Fruit fly (Drosophila melanogaster): ENCODE results near the gene Trc8.
A peak's percentile ranks its signal among the peaks of the same experiment; 100 is the strongest.

The Trc8 gene

DNA sequence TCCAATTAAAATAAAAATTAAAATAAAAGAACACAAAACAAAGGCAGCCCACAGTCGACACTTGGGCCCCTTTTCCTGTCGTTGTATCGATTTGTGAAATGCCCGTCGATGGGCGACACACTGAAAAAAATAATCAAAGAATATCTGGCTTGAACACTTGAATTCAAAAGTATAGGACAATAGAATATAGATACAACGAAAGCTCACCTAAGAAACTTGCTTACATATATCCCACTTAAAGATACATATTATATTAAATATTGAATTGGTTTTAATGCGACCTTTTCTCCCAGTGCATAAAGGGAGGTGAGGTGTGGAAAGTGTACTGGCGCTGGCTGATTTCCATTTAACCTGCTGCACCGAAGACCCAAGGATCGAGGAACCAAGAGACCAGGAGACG lies 18.6 kb upstream of the Trc8 start (continued):
- TF ChIP-seq CG17912 (GFP tag; optimal IDR thresholded peaks at IDR 0.05) (no peak), CG7357 (GFP tag; IDR thresholded peaks at IDR 0.05) (peak; percentile 41; the same call in 1 of the 3 replicates), Spps (tag; optimal IDR thresholded peaks at IDR 0.05) (peak; percentile 74), CG34376 (GFP tag; optimal IDR thresholded peaks at IDR 0.05) (no peak), CG4404 (GFP tag; IDR thresholded peaks at IDR 0.05) (peak; percentile 54), CG10979 (tag; optimal IDR thresholded peaks at IDR 0.05) (peak; percentile 84), CG2202 (tag; optimal IDR thresholded peaks at IDR 0.05) (peak; percentile 56), Max (GFP tag; optimal IDR thresholded peaks at IDR 0.05) (peak; percentile 7), D (optimal IDR thresholded peaks at IDR 0.05) (no peak), D (GFP tag; optimal IDR thresholded peaks at IDR 0.05) (peak; percentile 65), fd96Cb (tag; optimal IDR thresholded peaks at IDR 0.05) (peak; percentile 76), ems (GFP tag; optimal IDR thresholded peaks at IDR 0.05) (peak; percentile 28), az2 (GFP tag; optimal IDR thresholded peaks at IDR 0.05) (peak; percentile 48), CG7839 (tag; optimal IDR thresholded peaks at IDR 0.05) (peak; percentile 58), zfh1 (GFP tag; IDR thresholded peaks at IDR 0.05) (peak; percentile 75), gem (tag; optimal IDR thresholded peaks at IDR 0.05) (peak; percentile 74), Elba2 (GFP tag; optimal IDR thresholded peaks at IDR 0.05) (peak; percentile 11), dpn (GFP tag; optimal IDR thresholded peaks at IDR 0.05) (peak in 1 of 2 experiments; percentile 26), CG33557 (GFP tag; optimal IDR thresholded peaks at IDR 0.05) (peak; percentile 53), CG10959 (GFP tag; IDR thresholded peaks at IDR 0.05) (peak; percentile 67), ATbp (GFP tag; optimal IDR thresholded peaks at IDR 0.05) (peak; percentile 4), Drgx (GFP tag; IDR thresholded peaks at IDR 0.05) (0 out of 2 replicates have a peak, but pooled peaks have one; percentile 15), Jarid2 (GFP tag; optimal IDR thresholded peaks at IDR 0.05) (no peak), D19A (tag; optimal IDR thresholded peaks at IDR 0.05) (peak; percentile 66), Ptx1 (GFP tag; IDR thresholded peaks at IDR 0.05) (peak; percentile 50; the same call in 1 of the 2 replicates), tx (GFP tag; optimal IDR thresholded peaks at IDR 0.05) (no peak), Sox100B (GFP tag; optimal IDR thresholded peaks at IDR 0.05) (peak; percentile 33), chm (GFP tag; IDR thresholded peaks at IDR 0.05) (peak; percentile 64; the same call in 1 of the 2 replicates), CG5180 (GFP tag; optimal IDR thresholded peaks at IDR 0.05) (no peak), CG4424 (GFP tag; optimal IDR thresholded peaks at IDR 0.05) (peak; percentile 64), CG14710 (tag; optimal IDR thresholded peaks at IDR 0.05) (peak; percentile 76), CG7271 (tag; optimal IDR thresholded peaks at IDR 0.05) (peak; percentile 54), sisA (GFP tag; IDR thresholded peaks at IDR 0.05) (peak; percentile 60), CG16863 (GFP tag; optimal IDR thresholded peaks at IDR 0.05) (no peak), CG31441 (GFP tag; IDR thresholded peaks at IDR 0.05) (peak; percentile 53), NC2β (GFP tag; optimal IDR thresholded peaks at IDR 0.05) (no peak), cato (GFP tag; optimal IDR thresholded peaks at IDR 0.05; ENCODE audit: borderline replicate concordance) (no peak), ara (GFP tag; IDR thresholded peaks at IDR 0.05) (peak; percentile 78), CG16813 (GFP tag; IDR thresholded peaks at IDR 0.05; ENCODE audit: partially characterized antibody) (no peak)

DNA sequence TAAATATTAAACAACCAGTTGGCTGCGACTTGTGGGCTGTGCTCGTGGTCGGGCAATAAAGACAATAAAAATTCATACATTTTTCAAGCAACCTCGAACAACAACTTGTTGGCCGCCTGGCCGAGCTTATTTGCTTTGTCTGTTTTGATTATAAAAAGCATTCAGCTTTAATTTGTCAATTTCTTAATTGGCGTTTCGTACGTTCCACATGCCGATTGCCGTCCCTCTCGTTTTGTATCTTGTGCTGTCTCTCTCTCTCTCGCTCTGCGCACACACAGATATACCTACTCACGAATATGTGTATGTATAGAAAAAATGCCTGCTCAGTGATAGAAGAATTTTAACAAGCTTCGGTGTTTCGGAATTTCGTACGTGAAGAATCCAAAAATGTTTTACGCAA lies 16.6 kb upstream of the Trc8 start:
- TF ChIP-seq Hr78 (GFP tag; optimal IDR thresholded peaks at IDR 0.05) (no peak), emc (GFP tag; optimal IDR thresholded peaks at IDR 0.05) (no peak), CG4282 (GFP tag; optimal IDR thresholded peaks at IDR 0.05) (no peak), CG9437 (GFP tag; optimal IDR thresholded peaks at IDR 0.05) (no peak), chinmo (GFP tag; IDR thresholded peaks at IDR 0.05; ENCODE audit: partially characterized antibody) (peak; percentile 81; the same call in 1 of the 4 replicates), CG9817 (tag; optimal IDR thresholded peaks at IDR 0.05) (no peak), fd3F (GFP tag; optimal IDR thresholded peaks at IDR 0.05) (no peak), Dfd (GFP tag; optimal IDR thresholded peaks at IDR 0.05) (no peak), ATbp (GFP tag; optimal IDR thresholded peaks at IDR 0.05) (no peak), zfh2 (GFP tag; optimal IDR thresholded peaks at IDR 0.05) (no peak), Hr39 (optimal IDR thresholded peaks at IDR 0.05) (no peak), schlank (tag; optimal IDR thresholded peaks at IDR 0.05) (no peak), ase (GFP tag; IDR thresholded peaks at IDR 0.05) (no peak), kni (GFP tag; optimal IDR thresholded peaks at IDR 0.05) (no peak), CG32772 (GFP tag; IDR thresholded peaks at IDR 0.05) (no peak), onecut (GFP tag; IDR thresholded peaks at IDR 0.05) (no peak)
